Worm (Caenorhabditis elegans): ENCODE results near the gene cnt-2.

- TF ChIP-seq ama-1 (optimal IDR thresholded peaks at IDR 0.05) = no peak
- no peak for TF ChIP-seq madf-2 (tag; optimal IDR thresholded peaks at IDR 0.05)
- no peak for TF ChIP-seq sox-4 (tag; optimal IDR thresholded peaks at IDR 0.05)
- no peak for TF ChIP-seq pha-4 (tag; optimal IDR thresholded peaks at IDR 0.05)
- no peak for TF ChIP-seq lim-6 (tag; optimal IDR thresholded peaks at IDR 0.05)
- TF ChIP-seq fkh-10 (GFP tag; optimal IDR thresholded peaks at IDR 0.05) = no peak
- no peak for TF ChIP-seq pqm-1 (tag; optimal IDR thresholded peaks at IDR 0.05)
- TF ChIP-seq elt-2 (tag; optimal IDR thresholded peaks at IDR 0.05) = no peak
- TF ChIP-seq ceh-34 (tag; optimal IDR thresholded peaks at IDR 0.05) = no peak
- no peak for TF ChIP-seq nhr-11 (tag; optimal IDR thresholded peaks at IDR 0.05)
- no peak for TF ChIP-seq ceh-9 (tag; optimal IDR thresholded peaks at IDR 0.05)
- TF ChIP-seq ahr-1 (tag; optimal IDR thresholded peaks at IDR 0.05) = no peak
These were observed 22.8 kb upstream of the cnt-2 start for ce11 chrIII:10631870-10632509.
